Worm (Caenorhabditis elegans): ENCODE measurements around the gene nep-1.

Gene nep-1

DNA sequence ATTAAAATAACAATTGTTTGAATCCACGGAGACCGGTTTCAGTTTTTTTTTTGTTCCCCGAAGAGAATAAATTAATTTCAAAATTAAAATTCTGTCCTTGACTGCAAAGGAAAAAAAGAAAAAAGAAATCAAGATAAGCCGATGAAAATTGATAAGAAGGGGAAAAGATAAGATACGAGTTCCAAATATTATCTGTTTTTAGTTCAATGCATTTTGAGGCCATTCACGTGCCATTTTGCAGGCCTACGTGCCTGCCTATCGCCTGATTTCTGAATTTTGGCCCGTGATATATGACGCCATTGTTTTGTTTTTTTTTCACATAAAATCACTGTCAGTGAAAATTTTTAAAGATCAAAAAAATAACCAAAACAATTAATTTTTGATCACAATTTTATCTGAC is 45.5 kb downstream of the nep-1 start:
- TF ChIP-seq gmeb-1 (tag; optimal IDR thresholded peaks at IDR 0.05): peak; percentile 25
- TF ChIP-seq lin-11 (tag; optimal IDR thresholded peaks at IDR 0.05): no peak
- peak; percentile 57 for TF ChIP-seq sma-9 (GFP tag; optimal IDR thresholded peaks at IDR 0.05)
- no peak for TF ChIP-seq sma-9 (tag; optimal IDR thresholded peaks at IDR 0.05)
- peak; percentile 46 for TF ChIP-seq crh-2 (tag; optimal IDR thresholded peaks at IDR 0.05)
- no peak for TF ChIP-seq C34F6.9 (tag; optimal IDR thresholded peaks at IDR 0.05)
- TF ChIP-seq snpc-4 (tag; optimal IDR thresholded peaks at IDR 0.05): no peak
- peak; percentile 71 for TF ChIP-seq fos-1 (tag; optimal IDR thresholded peaks at IDR 0.05)
- TF ChIP-seq mab-5 (tag; optimal IDR thresholded peaks at IDR 0.05): no peak

DNA sequence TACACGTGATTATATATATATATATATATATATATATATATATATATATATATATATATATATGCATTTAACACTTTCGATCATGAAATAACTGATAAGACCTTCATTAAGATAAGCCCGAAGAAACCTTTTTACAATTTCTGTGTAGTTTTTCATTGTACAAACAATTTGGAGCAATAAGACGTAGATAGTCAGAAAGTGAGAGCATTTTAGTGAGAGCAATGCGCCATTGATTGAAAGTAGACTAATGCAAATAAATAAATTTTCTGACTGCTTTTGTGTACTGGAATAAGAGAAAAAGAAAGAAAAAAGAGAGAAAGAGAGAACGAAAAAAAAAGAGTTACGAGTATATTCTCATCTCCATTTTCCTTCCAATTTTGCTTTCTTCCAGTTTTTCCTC is 52.4 kb downstream of the nep-1 start:
- TF ChIP-seq fos-1 (tag; optimal IDR thresholded peaks at IDR 0.05) (peak; percentile 63), crh-2 (tag; optimal IDR thresholded peaks at IDR 0.05) (peak; percentile 3), aly-2 (tag; optimal IDR thresholded peaks at IDR 0.05) (no peak), nhr-25 (tag; optimal IDR thresholded peaks at IDR 0.05) (no peak), nhr-21 (tag; optimal IDR thresholded peaks at IDR 0.05) (no peak), ztf-1 (GFP tag; conservative IDR thresholded peaks at IDR 0.05) (no peak), snpc-4 (tag; optimal IDR thresholded peaks at IDR 0.05) (no peak), sma-9 (GFP tag; optimal IDR thresholded peaks at IDR 0.05) (peak; percentile 12), sma-9 (tag; optimal IDR thresholded peaks at IDR 0.05) (no peak), nhr-12 (tag; optimal IDR thresholded peaks at IDR 0.05) (no peak), unc-55 (GFP tag; optimal IDR thresholded peaks at IDR 0.05) (peak; percentile 68), gmeb-1 (tag; optimal IDR thresholded peaks at IDR 0.05) (no peak), Y55F3AM.14 (GFP tag; optimal IDR thresholded peaks at IDR 0.05) (no peak), skn-1 (tag; optimal IDR thresholded peaks at IDR 0.05) (no peak)
